Fruit fly (Drosophila melanogaster): ENCODE results near the gene CG11898.

Gene CG11898

DNA sequence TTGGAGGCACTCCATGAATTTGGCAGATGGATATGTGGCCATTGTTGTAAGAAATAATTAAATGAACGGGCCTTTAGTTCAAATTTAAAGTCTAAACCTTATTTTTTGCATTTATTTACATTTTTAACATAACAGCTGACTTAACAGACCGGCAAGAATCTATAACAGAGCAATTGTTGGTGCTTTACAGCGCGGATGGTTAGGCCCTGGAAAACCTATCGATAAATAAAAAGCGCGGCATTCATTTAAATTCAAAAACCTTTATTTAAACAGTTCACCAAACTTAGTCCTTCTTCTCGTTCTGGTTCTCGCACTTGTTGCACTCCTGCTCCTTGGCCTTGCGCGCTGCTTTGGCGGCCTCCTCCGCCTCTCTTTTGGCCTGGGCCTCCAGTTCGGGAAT lies 37.0 kb downstream of the CG11898 start, which contains the start of gene Mesh1:
Gene Mesh1, minus strand, starts transcription at position 108 of the 400 bp plus-strand sequence.
- TF ChIP-seq psq (optimal IDR thresholded peaks at IDR 0.05) (no peak), usp (GFP tag; optimal IDR thresholded peaks at IDR 0.05) (no peak), pan (optimal IDR thresholded peaks at IDR 0.05) (no peak), EcR (GFP tag; optimal IDR thresholded peaks at IDR 0.05) (no peak), Dll (optimal IDR thresholded peaks at IDR 0.05) (no peak)

DNA sequence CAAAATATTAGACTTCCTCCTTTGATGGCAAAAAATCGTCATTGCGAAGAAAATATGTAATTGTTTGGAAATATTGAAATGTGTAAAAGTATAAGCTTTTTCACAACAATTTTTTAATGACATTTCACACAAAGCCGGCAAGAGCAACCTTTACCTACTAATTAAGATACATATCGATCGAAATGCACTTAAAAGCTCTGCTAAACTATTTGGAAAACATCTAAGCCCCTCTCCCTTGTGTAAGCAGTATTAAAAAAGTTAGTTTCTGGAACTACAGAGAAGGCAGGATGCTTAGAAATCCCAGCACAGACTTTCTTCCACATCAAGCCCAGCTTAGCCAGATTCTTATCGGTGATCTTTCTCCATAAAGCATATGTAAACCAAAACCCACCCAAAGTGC lies 38.6 kb downstream of the CG11898 start, which contains the start of gene Cyt-c1L:
Gene Cyt-c1L, minus strand, starts transcription at position 101 of the 400 bp plus-strand sequence.
- TF ChIP-seq CG8478 (optimal IDR thresholded peaks at IDR 0.05) (no peak), Dll (optimal IDR thresholded peaks at IDR 0.05) (no peak), psq (optimal IDR thresholded peaks at IDR 0.05) (no peak), pan (optimal IDR thresholded peaks at IDR 0.05) (no peak), usp (GFP tag; optimal IDR thresholded peaks at IDR 0.05) (no peak), EcR (GFP tag; optimal IDR thresholded peaks at IDR 0.05) (no peak)

DNA sequence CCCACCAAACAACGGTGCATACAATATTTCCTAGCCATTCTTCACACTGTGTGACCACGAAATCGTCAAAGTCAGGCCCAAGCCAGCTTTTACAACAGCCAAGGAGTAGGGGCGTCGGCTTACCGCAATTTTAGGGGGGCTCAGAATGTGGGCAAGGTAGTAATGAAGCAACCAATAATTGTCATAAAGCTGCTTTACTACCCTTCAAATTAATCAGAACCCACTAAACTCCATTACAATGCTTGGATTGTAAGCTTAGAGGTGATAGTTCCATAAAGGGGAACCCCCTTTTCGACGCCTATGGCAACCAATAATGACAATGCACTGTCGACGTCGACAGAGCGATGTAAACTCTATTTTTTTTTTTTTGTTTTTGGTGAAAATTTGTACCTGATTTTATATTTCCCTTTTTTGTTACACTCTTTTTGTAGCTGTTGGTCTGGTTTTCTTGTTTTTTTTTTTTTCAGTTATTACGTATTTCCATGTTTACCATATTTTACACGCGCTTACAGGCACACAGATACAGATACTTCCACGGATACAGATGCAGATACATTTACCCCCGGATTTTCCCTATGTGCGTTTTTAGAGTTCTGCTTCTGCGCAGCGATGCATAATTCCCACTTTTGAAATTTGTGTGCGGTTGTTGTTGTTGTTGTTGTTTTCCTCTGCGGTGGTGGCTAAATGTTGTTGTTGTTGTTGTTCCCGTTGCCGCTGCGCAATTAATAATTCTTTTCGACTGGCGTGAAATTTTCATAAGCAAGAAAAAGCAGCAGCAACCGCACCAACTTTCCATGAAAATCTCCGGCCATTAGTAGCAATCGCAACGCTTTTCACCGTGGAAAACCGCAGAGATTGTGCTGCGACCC lies 39.4 kb downstream of the CG11898 start:
- TF ChIP-seq pan (optimal IDR thresholded peaks at IDR 0.05), result no peak
- TF ChIP-seq EcR (GFP tag; optimal IDR thresholded peaks at IDR 0.05), result no peak
- TF ChIP-seq CG8478 (optimal IDR thresholded peaks at IDR 0.05), result no peak
- no peak for TF ChIP-seq usp (GFP tag; optimal IDR thresholded peaks at IDR 0.05)
- TF ChIP-seq psq (optimal IDR thresholded peaks at IDR 0.05), result no peak
- TF ChIP-seq Dll (optimal IDR thresholded peaks at IDR 0.05), result no peak

DNA sequence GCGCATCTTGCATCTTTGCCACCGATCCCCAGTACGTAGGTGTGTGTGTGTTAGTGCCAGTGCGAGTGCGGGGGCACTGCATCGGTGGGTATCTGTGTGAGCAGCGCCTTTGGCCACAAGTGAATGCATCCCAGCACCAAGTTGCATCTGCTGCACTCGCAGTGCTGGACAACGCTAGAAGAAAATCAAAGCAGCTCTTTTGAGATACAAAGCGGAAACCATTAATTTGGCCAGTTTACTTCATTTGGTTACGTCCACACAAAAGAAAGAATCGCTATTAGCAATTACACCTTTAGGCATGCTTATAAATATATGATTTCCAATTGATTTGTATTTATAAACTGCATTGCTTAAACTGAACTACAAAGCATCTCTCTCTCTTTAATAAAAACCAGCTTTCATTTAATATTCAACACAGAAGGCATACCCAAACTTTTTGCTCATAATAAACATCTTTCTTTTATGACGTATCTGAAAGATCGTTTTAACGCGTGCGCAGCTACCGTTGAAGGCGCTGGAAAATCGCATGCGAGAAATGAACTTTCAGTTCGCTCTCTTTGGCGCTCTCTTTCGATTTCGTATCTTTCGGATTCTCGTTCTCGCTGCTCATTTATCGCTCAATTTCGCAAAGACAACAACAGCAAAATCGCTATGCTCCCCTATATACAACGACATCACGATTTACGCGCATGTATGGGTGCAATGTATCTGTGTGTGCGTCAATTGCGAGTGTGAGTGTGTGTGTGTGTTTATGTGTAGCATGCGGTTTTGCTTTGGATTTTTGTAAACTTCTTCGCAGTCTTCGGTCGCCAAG lies 41.0 kb downstream of the CG11898 start:
- TF ChIP-seq pan (optimal IDR thresholded peaks at IDR 0.05) (no peak), Dll (optimal IDR thresholded peaks at IDR 0.05) (no peak), psq (optimal IDR thresholded peaks at IDR 0.05) (no peak), EcR (GFP tag; optimal IDR thresholded peaks at IDR 0.05) (no peak), CG8478 (optimal IDR thresholded peaks at IDR 0.05) (peak; percentile 28), usp (GFP tag; optimal IDR thresholded peaks at IDR 0.05) (no peak)

DNA sequence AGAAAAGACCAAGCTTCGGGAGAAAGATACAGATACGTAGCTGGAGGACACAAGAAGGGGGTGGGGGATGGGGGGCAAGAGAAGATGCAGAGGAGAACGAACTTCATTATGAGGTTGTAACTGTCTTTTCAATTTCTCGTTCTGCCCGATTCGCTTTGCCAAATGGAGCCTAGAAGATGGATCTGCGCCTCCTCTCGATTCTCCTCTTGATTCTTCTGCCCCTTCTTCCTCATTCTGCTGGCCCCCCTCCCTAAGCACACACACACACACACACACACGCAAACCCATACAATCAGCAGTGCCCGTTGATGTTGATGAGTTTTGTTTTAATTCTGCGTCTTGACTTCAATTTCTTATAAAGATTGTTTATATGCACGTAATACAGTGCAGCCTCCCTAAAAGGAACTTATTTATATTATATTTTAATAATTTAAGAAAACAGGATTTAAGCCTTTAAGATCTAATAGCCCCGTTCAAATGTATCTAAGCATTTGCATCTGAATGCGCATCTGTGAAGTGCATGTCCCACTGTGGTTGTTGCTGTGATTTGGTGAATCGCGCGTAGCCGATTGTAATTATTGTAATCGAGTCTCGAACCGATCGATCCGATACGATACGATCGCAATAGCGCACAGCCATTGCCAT lies 41.7 kb downstream of the CG11898 start:
- TF ChIP-seq usp (GFP tag; optimal IDR thresholded peaks at IDR 0.05) (no peak), EcR (GFP tag; optimal IDR thresholded peaks at IDR 0.05) (peak in 1 of 2 experiments; percentile 32)

DNA sequence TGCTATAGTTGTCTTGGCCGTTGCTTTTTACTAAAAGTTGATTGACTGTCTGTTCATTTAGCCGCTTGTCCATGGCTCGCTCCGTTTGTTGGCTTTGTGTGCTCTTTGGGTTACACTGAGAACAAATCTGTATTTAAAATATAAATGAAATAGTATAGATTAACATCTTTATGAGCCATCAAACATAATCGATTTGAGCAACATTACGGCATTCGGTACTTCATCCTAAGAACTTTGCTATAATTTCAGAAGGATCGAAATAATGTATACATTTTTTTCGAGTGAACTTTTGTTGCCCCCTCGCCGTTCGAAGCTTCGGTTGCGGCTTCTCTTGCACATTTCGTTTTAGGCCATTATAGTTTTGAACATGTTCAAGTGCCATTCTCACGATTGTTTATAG lies 42.6 kb downstream of the CG11898 start:
- no peak for TF ChIP-seq psq (optimal IDR thresholded peaks at IDR 0.05)
- no peak for TF ChIP-seq usp (GFP tag; optimal IDR thresholded peaks at IDR 0.05)
- TF ChIP-seq pan (optimal IDR thresholded peaks at IDR 0.05), result no peak
- TF ChIP-seq EcR (GFP tag; optimal IDR thresholded peaks at IDR 0.05), result no peak
- TF ChIP-seq CG8478 (optimal IDR thresholded peaks at IDR 0.05), result no peak
- no peak for TF ChIP-seq Dll (optimal IDR thresholded peaks at IDR 0.05)

DNA sequence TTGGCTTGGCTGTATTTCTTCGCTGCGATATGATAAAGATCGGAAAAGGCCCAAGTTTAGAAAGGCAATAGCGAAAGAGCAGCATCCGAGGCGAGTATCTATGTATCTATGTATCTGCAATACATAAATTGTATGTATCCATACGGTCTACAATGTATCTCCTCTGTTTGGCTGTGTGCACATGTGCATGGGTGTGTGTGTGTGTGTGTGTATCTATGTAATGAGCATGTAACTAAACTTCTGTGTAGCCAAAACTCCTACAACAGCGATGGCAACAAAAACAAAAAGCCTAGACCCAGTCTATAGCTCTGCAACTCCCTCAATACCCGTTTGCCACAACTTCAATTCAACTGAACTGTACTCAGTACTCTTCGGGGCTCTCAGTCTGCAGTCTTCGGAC lies 44.6 kb downstream of the CG11898 start:
- no peak for TF ChIP-seq psq (optimal IDR thresholded peaks at IDR 0.05)

DNA sequence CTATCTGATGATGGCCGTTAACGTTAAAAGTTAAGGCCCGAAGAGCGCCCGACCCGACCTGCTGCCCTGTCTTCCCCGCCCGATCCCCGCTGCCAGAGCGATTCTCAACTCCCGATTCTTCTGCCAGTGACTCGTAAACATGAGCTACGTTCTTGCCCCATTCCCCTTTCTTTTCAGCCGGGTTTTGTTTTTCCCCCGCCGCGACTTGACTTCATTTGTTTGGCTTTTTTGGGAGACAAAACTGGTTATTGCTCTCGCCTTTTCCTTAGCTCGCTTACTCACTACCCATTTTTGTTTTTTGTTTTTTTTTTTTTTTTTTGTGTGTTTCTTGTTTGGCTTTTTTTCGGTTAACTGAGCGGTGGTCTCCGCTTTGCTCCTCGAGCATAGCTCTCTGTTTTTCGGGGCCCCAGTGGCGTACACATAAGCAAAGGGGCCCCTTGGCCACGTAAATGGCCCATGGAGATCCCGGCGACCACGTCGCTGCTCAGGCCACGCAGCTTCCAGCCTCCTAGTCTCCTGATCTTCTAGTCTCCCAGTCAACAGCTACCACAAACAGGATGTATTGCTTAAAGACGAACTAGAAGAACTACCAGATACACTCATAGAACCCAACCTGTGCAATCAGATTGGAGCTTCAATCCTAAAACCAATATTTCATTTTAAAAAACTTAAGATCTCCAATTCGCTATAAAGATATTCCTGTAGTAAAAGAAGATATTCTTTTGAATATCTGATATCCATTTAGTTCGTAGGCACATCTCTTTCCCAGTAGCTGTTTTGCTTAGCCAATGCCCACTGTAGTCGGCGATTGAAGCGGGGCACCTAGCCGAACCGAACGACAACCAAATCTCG lies 45.3 kb downstream of the CG11898 start:
- TF ChIP-seq Dll (optimal IDR thresholded peaks at IDR 0.05) (peak; percentile 11), pan (optimal IDR thresholded peaks at IDR 0.05) (no peak), EcR (GFP tag; optimal IDR thresholded peaks at IDR 0.05) (peak in 1 of 2 experiments; percentile 70)

DNA sequence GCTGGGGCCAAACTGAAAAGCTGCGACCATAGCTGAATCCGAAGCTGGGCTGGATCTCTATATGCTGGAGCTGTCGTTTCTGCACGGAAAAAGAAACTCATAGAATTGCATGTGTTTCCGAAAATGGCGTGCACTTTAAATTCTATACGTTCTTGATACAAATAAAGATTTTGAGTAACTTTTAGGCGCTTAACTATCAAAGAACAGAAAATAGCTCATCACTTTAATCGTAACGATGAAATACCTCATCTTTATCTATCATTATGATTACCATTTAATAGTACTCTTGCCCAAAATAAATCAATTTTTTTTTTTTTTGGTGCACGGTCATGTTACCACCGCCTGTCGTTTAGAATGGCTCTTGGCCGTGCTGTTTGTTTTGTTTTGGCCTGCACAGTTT lies 46.3 kb downstream of the CG11898 start:
- no peak for TF ChIP-seq psq (optimal IDR thresholded peaks at IDR 0.05)
- no peak for TF ChIP-seq usp (GFP tag; optimal IDR thresholded peaks at IDR 0.05)
- TF ChIP-seq pan (optimal IDR thresholded peaks at IDR 0.05), result no peak
- TF ChIP-seq EcR (GFP tag; optimal IDR thresholded peaks at IDR 0.05), result no peak
- no peak for TF ChIP-seq CG8478 (optimal IDR thresholded peaks at IDR 0.05)
- TF ChIP-seq Dll (optimal IDR thresholded peaks at IDR 0.05), result no peak

DNA sequence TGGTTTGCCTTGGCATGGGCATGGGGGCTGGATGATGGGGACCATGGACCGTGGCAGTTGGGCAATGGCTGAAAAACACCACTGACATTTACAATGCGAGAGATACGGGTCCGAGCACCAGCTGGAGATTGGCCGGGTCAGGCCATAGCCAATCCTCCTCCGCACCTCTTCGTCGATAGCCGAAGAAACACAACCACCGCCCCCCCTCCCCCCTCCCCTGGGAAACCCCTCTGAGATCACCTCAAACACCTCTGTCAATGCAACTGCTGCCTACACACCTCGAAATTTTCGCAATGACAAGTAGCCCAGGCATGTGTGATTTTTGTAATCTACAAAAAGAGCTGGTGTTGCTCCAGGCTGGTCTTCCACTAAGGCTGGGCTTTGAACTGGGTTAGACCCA lies 47.1 kb downstream of the CG11898 start:
- TF ChIP-seq CG8478 (optimal IDR thresholded peaks at IDR 0.05) (no peak), EcR (GFP tag; optimal IDR thresholded peaks at IDR 0.05) (no peak), usp (GFP tag; optimal IDR thresholded peaks at IDR 0.05) (no peak), Dll (optimal IDR thresholded peaks at IDR 0.05) (no peak), pan (optimal IDR thresholded peaks at IDR 0.05) (no peak), psq (optimal IDR thresholded peaks at IDR 0.05) (no peak)

DNA sequence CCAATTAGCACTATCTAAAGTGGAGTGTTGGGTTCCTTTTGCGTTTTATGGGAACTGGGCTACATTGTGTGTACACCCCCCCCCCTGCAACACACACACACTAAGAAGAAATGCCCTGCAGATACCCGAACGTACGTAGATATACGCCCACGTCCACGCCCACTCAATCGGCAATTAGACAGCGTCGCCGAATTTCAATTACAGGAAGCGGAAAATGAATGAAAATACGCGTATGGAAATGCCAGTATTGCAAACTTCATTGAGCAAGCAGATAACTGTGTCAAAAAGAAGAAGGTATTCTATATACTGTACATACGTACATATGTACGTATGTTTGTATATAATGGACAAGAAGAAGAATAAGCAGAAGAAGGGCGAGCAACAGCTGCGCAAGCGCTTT lies 48.0 kb downstream of the CG11898 start:
- TF ChIP-seq pan (optimal IDR thresholded peaks at IDR 0.05), result no peak
- TF ChIP-seq Dll (optimal IDR thresholded peaks at IDR 0.05), result no peak
- TF ChIP-seq CG8478 (optimal IDR thresholded peaks at IDR 0.05), result no peak
- no peak for TF ChIP-seq EcR (GFP tag; optimal IDR thresholded peaks at IDR 0.05)
- TF ChIP-seq psq (optimal IDR thresholded peaks at IDR 0.05), result no peak
- TF ChIP-seq usp (GFP tag; optimal IDR thresholded peaks at IDR 0.05), result no peak
